Worm (Caenorhabditis elegans) whole organism, midembryonic: ENCODE measurements around the gene aak-2.

ENCODE experiments used
- T22C8.4 ChIP-seq: fragments of 200-800 bp; sonication (Bioruptor generic); IDR thresholded peaks from 2 replicates; pipeline ENCODE4 v1.3.6; 2022; ENCODE audit warnings: missing genetic modification characterization, missing compliant biosample characterization
- cog-1 ChIP-seq: sonication (generic microtip); optimal IDR thresholded peaks from 2 replicates; lab custom pipeline; 2016; ENCODE audit warnings: missing genetic modification characterization, missing compliant biosample characterization
- flt-1 ChIP-seq: fragments of 200-800 bp; sonication (Bioruptor generic); IDR thresholded peaks from 2 replicates; pipeline ENCODE4 v1.3.6; 2022; ENCODE audit warnings: missing genetic modification characterization, missing compliant biosample characterization
- klf-2 ChIP-seq: fragments of 200-800 bp; sonication (Bioruptor generic); conservative IDR thresholded peaks from 2 replicates; pipeline ENCODE4 v1.3.6; 2022; ENCODE audit warnings: missing genetic modification reagents, missing genetic modification characterization, missing compliant biosample characterization
- med-1 ChIP-seq: sonication (generic microtip); optimal IDR thresholded peaks from 2 replicates; lab custom pipeline; 2017; ENCODE audit warnings: missing genetic modification characterization, mild to moderate bottlenecking, missing compliant biosample characterization, antibody characterized with exemption, missing genetic modification reagents; ENCODE audit not compliant: insufficient read depth
- ztf-23 ChIP-seq: fragments of 200-800 bp; sonication (Bioruptor generic); IDR thresholded peaks from 2 replicates; pipeline ENCODE4 v1.3.6; 2022; ENCODE audit warnings: missing genetic modification reagents, missing genetic modification characterization, missing compliant biosample characterization
- ztf-29 ChIP-seq: fragments of 200-800 bp; sonication (Bioruptor generic); IDR thresholded peaks from 2 replicates; pipeline ENCODE4 v1.3.6; 2022; ENCODE audit warnings: missing genetic modification reagents, missing genetic modification characterization, missing compliant biosample characterization

- TF ChIP-seq ztf-23 (GFP tag; lab: Robert Waterston, UW) (no peak), T22C8.4 (GFP tag; lab: Robert Waterston, UW) (no peak), ztf-29 (GFP tag; lab: Robert Waterston, UW) (no peak), cog-1 (no peak), klf-2 (GFP tag; lab: Robert Waterston, UW) (no peak), flt-1 (GFP tag; lab: Robert Waterston, UW) (no peak), med-1 (GFP tag; lab: Kevin White, UChicago) (no peak)
These were observed 11.8 kb upstream of the aak-2 start for ce11 chrX:16784038-16784437.
